Worm (Caenorhabditis elegans): ENCODE measurements around the gene pals-27.

pals-27 gene

DNA sequence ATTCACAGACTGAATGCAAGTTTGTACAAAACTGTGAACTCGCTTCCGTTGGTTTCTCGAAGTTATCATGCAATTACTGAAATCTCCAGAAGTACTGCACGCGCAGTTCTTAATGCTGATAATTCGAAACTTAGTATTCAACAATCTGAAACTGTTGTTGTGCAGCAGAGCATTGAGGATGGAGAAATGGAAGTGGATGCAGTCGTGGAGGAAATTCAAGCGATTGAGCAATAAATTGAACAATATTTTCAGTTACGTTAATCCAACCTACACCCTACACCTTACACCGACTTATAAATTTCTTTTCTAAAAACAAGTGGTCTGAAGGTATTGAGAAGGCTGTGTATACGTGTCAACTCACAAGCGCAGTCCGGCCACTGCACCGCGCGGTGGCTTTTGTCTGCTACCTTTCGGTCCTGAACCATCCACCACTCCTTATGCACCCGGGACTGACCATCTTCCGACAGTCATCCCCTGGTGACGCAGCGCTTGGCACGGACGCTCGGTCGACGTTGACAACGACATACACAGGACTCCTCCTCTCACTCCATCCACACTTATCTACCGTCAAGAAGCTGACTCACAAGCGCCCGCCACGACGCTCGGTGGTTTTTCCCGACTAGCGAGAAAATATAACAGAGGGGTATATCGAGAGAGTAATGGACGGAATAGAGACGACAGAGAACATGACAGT, 2.7 kb upstream of the pals-27 start (continued):
- TF ChIP-seq gei-17 (GFP tag; optimal IDR thresholded peaks at IDR 0.05) (peak; percentile 38), T07F8.4 (tag; optimal IDR thresholded peaks at IDR 0.05) (peak; percentile 2), mcd-1 (GFP tag; IDR thresholded peaks at IDR 0.05) (peak; percentile 68), ztf-18 (tag; optimal IDR thresholded peaks at IDR 0.05) (peak; percentile 66), K11D2.4 (GFP tag; IDR thresholded peaks at IDR 0.05) (peak; percentile 76), ztf-26 (tag; optimal IDR thresholded peaks at IDR 0.05) (peak; percentile 60), D2030.7 (GFP tag; IDR thresholded peaks at IDR 0.05) (peak; percentile 73; the same call in 1 of the 2 replicates), rpc-1 (optimal IDR thresholded peaks at IDR 0.05) (peak; percentile 63), rpc-1 (tag; optimal IDR thresholded peaks at IDR 0.05) (peak; percentile 63), Y95B8A.8 (GFP tag; IDR thresholded peaks at IDR 0.05) (0 out of 2 replicates have a peak, but pooled peaks have one; percentile 20), ZK185.1 (tag; optimal IDR thresholded peaks at IDR 0.05; ENCODE audit: poor library complexity, severe bottlenecking) (peak; percentile 78), repo-1 (tag; optimal IDR thresholded peaks at IDR 0.05) (peak; percentile 28), ceh-40 (GFP tag; IDR thresholded peaks at IDR 0.05) (0 out of 2 replicates have a peak, but pooled peaks have one; percentile 33), ceh-58 (GFP tag; IDR thresholded peaks at IDR 0.05) (0 out of 2 replicates have a peak, but pooled peaks have one; percentile 2), ekl-4 (GFP tag; IDR thresholded peaks at IDR 0.05) (peak; percentile 52), rec-8 (tag; optimal IDR thresholded peaks at IDR 0.05) (peak in 1 of 2 experiments; percentile 8), nhr-80 (tag; optimal IDR thresholded peaks at IDR 0.05) (peak; percentile 86), die-1 (tag; optimal IDR thresholded peaks at IDR 0.05) (peak; percentile 0), egrh-3 (GFP tag; IDR thresholded peaks at IDR 0.05) (peak; percentile 80)

DNA sequence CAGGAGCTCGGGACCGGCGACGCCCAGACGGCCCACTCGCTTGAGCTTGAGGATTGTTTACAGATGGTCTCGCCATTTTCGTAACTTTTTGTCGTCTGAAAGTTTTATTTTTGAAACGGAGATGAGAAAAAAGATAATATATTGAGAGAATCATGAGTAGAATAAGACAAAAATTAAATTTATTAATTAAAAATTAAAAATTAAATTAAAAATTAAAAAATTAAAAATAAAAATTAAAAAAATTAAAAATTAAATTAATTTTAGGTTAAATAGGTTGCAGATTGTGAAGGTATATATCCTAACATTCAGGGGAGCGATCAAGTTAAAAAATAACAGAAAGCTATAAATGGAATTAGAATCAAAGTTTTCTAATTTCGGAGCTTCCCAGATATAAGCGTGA, 1.7 kb upstream of the pals-27 start, which contains the start of gene B0284.3:
TSS of gene B0284.3 (minus strand) at position 101 of the 400 bp plus-strand sequence.
- TF ChIP-seq gei-17 (GFP tag; optimal IDR thresholded peaks at IDR 0.05) = no peak
- TF ChIP-seq sea-2 (GFP tag; IDR thresholded peaks at IDR 0.05) = no peak
- no peak for TF ChIP-seq rec-8 (tag; optimal IDR thresholded peaks at IDR 0.05)
- no peak for TF ChIP-seq B0261.1 (tag; optimal IDR thresholded peaks at IDR 0.05)
- TF ChIP-seq mcd-1 (GFP tag; IDR thresholded peaks at IDR 0.05) = no peak
- TF ChIP-seq zfh-2 (GFP tag; conservative IDR thresholded peaks at IDR 0.05) = no peak
- TF ChIP-seq let-607 (tag; optimal IDR thresholded peaks at IDR 0.05) = no peak
- no peak for TF ChIP-seq F10E7.11 (tag; optimal IDR thresholded peaks at IDR 0.05)
- no peak for TF ChIP-seq F39B2.1 (GFP tag; IDR thresholded peaks at IDR 0.05)
- no peak for TF ChIP-seq nhr-90 (tag; optimal IDR thresholded peaks at IDR 0.05)
- no peak for TF ChIP-seq bed-2 (GFP tag; IDR thresholded peaks at IDR 0.05)
- no peak for TF ChIP-seq C17E4.6 (GFP tag; IDR thresholded peaks at IDR 0.05)
- TF ChIP-seq F57A8.1 (GFP tag; optimal IDR thresholded peaks at IDR 0.05) = no peak
- no peak for TF ChIP-seq unc-62 (GFP tag; optimal IDR thresholded peaks at IDR 0.05)
- TF ChIP-seq ztf-18 (tag; optimal IDR thresholded peaks at IDR 0.05) = no peak
- no peak for TF ChIP-seq nhr-120 (GFP tag; IDR thresholded peaks at IDR 0.05)
- TF ChIP-seq mxl-1 (tag; optimal IDR thresholded peaks at IDR 0.05) = no peak
- TF ChIP-seq D2030.7 (GFP tag; IDR thresholded peaks at IDR 0.05) = no peak
- TF ChIP-seq lin-26 (GFP tag; IDR thresholded peaks at IDR 0.05) = no peak
- TF ChIP-seq ama-1 (optimal IDR thresholded peaks at IDR 0.05) = no peak
- TF ChIP-seq ama-1 (GFP tag; optimal IDR thresholded peaks at IDR 0.05) = no peak

DNA sequence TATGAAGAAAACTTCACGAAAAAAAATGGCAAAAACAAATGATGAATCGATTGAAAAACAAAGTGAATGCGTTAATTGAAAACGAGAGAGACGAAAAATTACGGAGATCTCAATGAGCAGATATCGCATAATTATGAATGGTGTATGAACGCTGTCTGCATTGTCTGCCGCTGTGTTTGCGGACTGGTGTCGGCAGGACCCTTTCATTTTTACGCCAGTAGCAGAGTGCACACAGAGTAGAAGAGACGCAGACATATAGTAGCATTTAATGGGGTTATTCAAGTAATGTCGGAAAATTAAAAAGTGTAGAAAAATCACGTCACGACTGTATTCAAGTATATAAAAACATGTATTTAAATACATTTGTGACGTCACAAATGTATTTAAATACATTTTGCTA, 608 bp upstream of the pals-27 start:
- no peak for TF ChIP-seq ccch-3 (GFP tag; optimal IDR thresholded peaks at IDR 0.05)
- TF ChIP-seq hmg-1.2 (GFP tag; IDR thresholded peaks at IDR 0.05) = peak; percentile 69; the same call in 1 of the 2 replicates
- no peak for TF ChIP-seq T26A5.8 (tag; optimal IDR thresholded peaks at IDR 0.05)
- no peak for TF ChIP-seq attf-5 (GFP tag; optimal IDR thresholded peaks at IDR 0.05)

Data from whole organism, young adult.